Fruit fly (Drosophila melanogaster): ENCODE results near the gene CG15480.
"Not testable (repeated sequence)": the region's sequence is repeated elsewhere in the genome, so short reads cannot be mapped to it uniquely, and the experiment has no call there.

Gene CG15480

dm6 chr2L:13239689-13240088, 14.6 kb upstream of the CG15480 start, which contains the start of gene Jhbp13:
TSS of gene Jhbp13 (plus strand) at chr2L:13239989.
- TF ChIP-seq psq (optimal IDR thresholded peaks at IDR 0.05) (no peak), Myc (optimal IDR thresholded peaks at IDR 0.05) (no peak), ttk (optimal IDR thresholded peaks at IDR 0.05) (no peak)

DNA sequence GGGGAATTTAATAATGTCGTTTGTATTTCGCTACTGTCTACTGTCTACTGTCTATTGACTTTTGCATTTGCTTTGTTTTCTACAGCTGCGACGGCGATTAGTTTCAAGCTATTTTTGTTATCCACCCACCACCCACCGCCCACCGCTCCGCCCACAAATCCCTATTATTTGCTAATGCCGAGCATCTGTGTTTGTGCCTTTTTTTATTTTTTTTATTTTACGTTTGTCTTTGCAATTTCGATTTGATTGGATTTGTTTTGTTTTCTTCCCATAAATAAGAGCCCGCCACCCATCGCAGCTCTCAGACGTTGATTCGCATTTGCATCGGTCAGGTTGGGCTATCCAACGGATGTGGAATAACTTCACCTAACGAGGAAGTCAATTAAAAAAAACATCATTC, 11.1 kb upstream of the CG15480 start, which contains the start of gene Jhbp14:
Jhbp14 (plus strand) TSS at position 301 of the 400 bp plus-strand sequence.
- no peak for TF ChIP-seq insv (optimal IDR thresholded peaks at IDR 0.05)

DNA sequence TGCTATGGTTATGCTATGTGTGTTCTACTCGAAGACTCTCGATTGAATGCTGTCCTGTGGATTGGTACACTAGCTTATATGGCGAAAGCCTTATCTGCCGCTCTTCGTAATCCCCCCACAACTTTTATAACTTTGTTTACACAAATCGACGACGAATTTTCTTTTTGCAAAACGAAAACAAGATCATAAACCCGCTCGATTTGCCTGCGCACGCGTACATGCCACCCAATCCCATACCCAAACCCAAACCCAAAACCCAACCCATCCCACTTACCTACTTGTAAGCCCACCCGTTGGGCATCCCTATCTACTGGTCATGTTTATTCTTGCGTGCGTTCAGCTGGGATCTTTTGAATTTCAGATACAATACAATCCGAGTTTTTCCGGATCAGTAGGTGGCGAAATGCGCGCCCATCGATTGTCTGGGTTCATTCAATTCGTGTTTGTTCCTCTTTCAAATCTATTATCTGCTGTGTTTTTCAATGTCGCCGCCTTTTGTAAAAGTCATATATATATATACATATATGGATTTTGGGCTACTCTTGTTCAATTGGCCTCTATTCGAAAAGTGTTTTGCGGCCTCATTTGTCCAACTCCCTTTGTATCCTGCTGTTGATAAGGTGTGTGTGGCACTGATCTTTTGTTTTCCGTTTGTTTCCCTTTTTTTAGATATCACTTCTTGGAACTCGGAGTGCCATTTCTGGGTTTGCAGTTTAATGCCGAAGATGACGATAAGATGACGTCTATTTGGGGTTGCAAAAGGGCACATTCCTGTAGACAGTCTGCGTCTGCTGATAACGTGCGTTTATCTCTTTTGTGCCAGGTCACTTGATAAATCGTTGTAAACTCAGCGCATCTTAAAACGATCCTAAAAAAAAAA, 9.8 kb upstream of the CG15480 start, which contains the start of gene Mabi:
Mabi (minus strand) TSS at position 51 of the 880 bp plus-strand sequence.
- TF ChIP-seq h (optimal IDR thresholded peaks at IDR 0.05) (no peak), ttk (optimal IDR thresholded peaks at IDR 0.05) (no peak), Myc (optimal IDR thresholded peaks at IDR 0.05) (no peak), Sin3A (optimal IDR thresholded peaks at IDR 0.05) (no peak), psq (optimal IDR thresholded peaks at IDR 0.05) (no peak), insv (optimal IDR thresholded peaks at IDR 0.05) (no peak)

DNA sequence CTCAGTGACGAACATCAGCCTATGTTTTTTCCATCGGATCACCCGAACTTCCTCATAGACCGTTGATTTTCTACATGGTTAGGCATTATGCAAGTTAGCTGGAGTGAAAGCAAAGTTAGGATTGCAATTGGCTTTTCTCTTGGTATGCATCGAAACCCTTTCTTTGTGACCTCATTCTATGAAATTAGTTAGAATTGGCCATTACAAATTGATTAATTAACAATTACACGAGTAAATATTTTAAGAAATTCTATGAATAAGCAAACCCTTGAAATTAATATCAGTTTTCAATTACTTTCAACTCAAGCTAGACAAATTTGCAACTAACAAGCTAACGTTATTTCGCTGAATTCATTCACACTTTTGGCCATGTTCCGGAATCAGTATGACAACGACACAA, 6.7 kb upstream of the CG15480 start, which contains the start of gene Prosalpha6T:
Prosalpha6T (plus strand) TSS at position 301 of the 400 bp plus-strand sequence.
- TF ChIP-seq Myc (optimal IDR thresholded peaks at IDR 0.05), result no peak
- TF ChIP-seq h (optimal IDR thresholded peaks at IDR 0.05), result no peak
- no peak for TF ChIP-seq ttk (optimal IDR thresholded peaks at IDR 0.05)
- TF ChIP-seq insv (optimal IDR thresholded peaks at IDR 0.05), result no peak
- TF ChIP-seq psq (optimal IDR thresholded peaks at IDR 0.05), result no peak
- TF ChIP-seq Sin3A (optimal IDR thresholded peaks at IDR 0.05), result no peak

- TF ChIP-seq psq (optimal IDR thresholded peaks at IDR 0.05) (no peak), Myc (optimal IDR thresholded peaks at IDR 0.05) (no peak), Sin3A (optimal IDR thresholded peaks at IDR 0.05) (no peak), h (optimal IDR thresholded peaks at IDR 0.05) (no peak), insv (optimal IDR thresholded peaks at IDR 0.05) (no peak), ttk (optimal IDR thresholded peaks at IDR 0.05) (no peak)
These were observed 4.4 kb upstream of the CG15480 start, which contains the start of gene CG16815 for dm6 chr2L:13229388-13229882. TSS of gene CG16815 (plus strand) at chr2L:13229832.

DNA sequence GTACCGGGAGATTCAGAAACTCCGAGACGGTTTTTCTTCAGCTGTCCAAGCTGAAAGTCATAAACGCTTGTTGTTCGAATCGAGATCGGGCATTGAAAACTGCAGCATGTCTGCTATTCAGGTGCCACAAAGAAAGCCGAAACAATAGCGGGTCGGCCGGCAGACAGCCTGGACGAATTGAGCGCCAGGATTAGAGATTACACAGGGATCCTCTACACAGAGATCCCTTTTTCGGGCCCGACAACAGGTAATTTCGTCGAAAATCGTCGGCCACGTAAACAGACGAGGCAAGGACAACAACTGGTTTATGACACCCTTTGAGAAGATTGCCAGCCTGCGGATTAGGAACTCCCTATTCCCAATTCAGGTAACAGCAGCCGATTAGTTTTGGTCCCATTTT, 2.2 kb upstream of the CG15480 start, which contains the start of gene CG16813:
CG16813 (plus strand) TSS at position 288 of the 400 bp plus-strand sequence.
- TF ChIP-seq insv (optimal IDR thresholded peaks at IDR 0.05), result no peak
- no peak for TF ChIP-seq ttk (optimal IDR thresholded peaks at IDR 0.05)
- no peak for TF ChIP-seq psq (optimal IDR thresholded peaks at IDR 0.05)
- TF ChIP-seq Sin3A (optimal IDR thresholded peaks at IDR 0.05), result no peak
- TF ChIP-seq h (optimal IDR thresholded peaks at IDR 0.05), result no peak
- TF ChIP-seq Myc (optimal IDR thresholded peaks at IDR 0.05), result no peak

- TF ChIP-seq ttk (optimal IDR thresholded peaks at IDR 0.05) (no peak), Sin3A (optimal IDR thresholded peaks at IDR 0.05) (no peak), Myc (optimal IDR thresholded peaks at IDR 0.05) (no peak), h (optimal IDR thresholded peaks at IDR 0.05) (no peak), psq (optimal IDR thresholded peaks at IDR 0.05) (no peak), insv (optimal IDR thresholded peaks at IDR 0.05) (no peak)
These were observed 2.8 kb downstream of the CG15480 start, which contains the start of the genes Ski6 and CG16812 for dm6 chr2L:13222225-13222648. TSS of gene Ski6 (minus strand) at chr2L:13222429. TSS of gene CG16812 (plus strand) at chr2L:13222587.

DNA sequence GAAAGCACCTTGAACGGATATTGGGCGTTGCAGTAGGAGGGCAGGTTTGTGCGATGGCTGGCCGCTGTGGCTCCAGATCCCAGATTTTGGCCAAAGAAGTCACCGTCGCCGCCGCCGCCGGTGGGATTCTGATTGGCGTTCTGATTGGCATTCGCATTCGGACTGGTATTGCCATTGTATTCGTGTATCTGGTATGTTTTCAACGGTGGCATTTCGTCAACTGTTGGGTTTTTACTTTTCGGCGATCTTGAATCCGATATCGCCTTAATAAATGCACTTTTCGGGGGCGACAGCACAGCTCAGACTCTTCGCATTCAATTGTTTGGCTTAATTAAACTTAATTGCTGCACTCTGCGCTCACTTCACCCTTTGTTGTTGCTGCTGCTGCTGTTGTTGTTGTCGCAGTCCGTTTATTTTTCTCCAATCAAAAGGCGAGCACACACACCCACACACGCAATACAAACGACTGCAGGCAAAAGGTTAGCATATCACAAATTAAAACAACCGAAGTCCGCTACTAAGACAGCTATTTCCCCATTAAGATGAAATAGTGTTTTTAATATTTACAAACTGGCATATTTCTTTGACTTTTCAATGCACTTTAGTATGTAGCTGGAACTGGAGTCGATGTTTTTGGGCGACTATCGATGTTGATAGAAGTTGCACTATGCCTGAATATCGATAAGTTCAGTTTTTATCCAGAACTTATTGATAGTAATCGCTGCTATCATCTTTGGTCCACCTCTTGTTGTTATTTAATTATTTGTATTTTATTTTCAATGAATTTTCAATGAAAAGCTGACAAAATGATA, 5.6 kb downstream of the CG15480 start, which contains the start of the genes CG9426 and mRF1:
CG9426 (minus strand) TSS at position 643 of the 812 bp plus-strand sequence.
mRF1 (plus strand) TSS at position 699 of the 812 bp plus-strand sequence.
- TF ChIP-seq Sin3A (optimal IDR thresholded peaks at IDR 0.05), result no peak
- no peak for TF ChIP-seq insv (optimal IDR thresholded peaks at IDR 0.05)
- no peak for TF ChIP-seq psq (optimal IDR thresholded peaks at IDR 0.05)
- no peak for TF ChIP-seq Myc (optimal IDR thresholded peaks at IDR 0.05)
- no peak for TF ChIP-seq h (optimal IDR thresholded peaks at IDR 0.05)
- TF ChIP-seq ttk (optimal IDR thresholded peaks at IDR 0.05), result no peak

DNA sequence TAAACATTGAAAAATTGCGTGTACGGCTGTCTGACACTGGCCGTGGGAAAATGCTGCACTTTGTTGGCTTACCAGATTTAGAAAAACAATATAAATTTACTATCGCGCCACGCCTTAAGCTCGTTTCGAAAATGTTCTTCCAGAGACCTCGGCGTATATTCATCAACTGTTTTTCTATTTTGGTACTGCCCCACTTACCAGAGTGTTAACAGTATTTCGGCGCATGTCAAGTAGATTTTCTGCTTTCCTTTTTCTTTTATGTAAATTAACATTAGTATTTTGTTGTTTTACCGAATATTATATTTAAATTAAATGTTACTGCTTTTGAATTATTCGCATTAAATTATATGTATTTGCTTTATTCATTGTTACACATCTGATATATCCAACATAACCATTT, 10.1 kb downstream of the CG15480 start, which contains the start of gene kek4:
kek4 (minus strand) TSS at position 341 of the 400 bp plus-strand sequence.
- TF ChIP-seq insv (optimal IDR thresholded peaks at IDR 0.05), result no peak
- no peak for TF ChIP-seq psq (optimal IDR thresholded peaks at IDR 0.05)

DNA sequence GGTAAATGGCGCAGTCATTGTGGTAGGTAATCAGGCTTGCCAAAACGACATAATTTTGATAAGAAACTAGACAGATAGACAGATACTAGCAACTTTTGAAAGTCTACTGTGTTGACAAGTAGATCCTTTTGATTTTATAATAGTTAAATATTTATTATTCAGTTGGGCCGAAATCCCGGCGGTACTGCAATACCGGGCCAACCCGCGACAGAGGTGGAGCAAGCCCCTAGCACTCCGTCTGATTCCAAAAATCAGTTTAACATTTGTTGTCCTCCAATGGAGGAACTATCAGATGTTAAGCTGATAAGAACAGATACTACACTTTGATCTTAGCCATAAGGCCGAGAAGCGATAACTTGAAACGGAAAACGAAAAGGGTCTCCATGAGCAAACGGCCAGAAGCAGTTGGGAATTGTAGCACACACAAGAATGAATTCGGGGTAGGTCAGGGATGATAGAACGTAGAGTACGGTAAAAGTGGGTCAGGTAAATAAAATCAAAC, 13.3 kb downstream of the CG15480 start, which contains the start of gene CG15482:
CG15482 (minus strand) TSS at position 51 of the 502 bp plus-strand sequence.
- TF ChIP-seq Sin3A, h, insv (optimal IDR thresholded peaks at IDR 0.05): not testable (repeated sequence)

dm6 chr2L:13206857-13207463, 18.1 kb downstream of the CG15480 start:
- TF ChIP-seq Sin3A (optimal IDR thresholded peaks at IDR 0.05) (no peak), psq (optimal IDR thresholded peaks at IDR 0.05) (no peak), ttk (optimal IDR thresholded peaks at IDR 0.05) (no peak), insv (optimal IDR thresholded peaks at IDR 0.05) (no peak), Myc (optimal IDR thresholded peaks at IDR 0.05) (no peak), h (optimal IDR thresholded peaks at IDR 0.05) (no peak)
